Fruit fly (Drosophila melanogaster) whole organism, embryonic: ENCODE measurements around the gene CG31960.

Experiments
- Awh ChIP-seq: fragments of 200-800 bp; sonication (Bioruptor generic); IDR thresholded peaks from 2 replicates; pipeline ENCODE4, ENCODE4 v1.3.6; 2022; ENCODE audit warnings: missing biosample characterization, missing genetic modification characterization
- B-H1 ChIP-seq: fragments of 200-800 bp; sonication (Bioruptor generic); IDR thresholded peaks from 3 replicates; pipeline ENCODE4 v1.3.6; 2022; ENCODE audit warnings: missing biosample characterization, missing genetic modification characterization
- Bdp1 ChIP-seq: fragments of 200-800 bp; sonication (Bioruptor generic); optimal IDR thresholded peaks from 3 replicates; lab custom pipeline; 2016; ENCODE audit warnings: missing biosample characterization, missing genetic modification characterization
- CG10654 ChIP-seq: fragments of 200-800 bp; sonication (Bioruptor generic); optimal IDR thresholded peaks from 2 replicates; lab custom pipeline; 2016; ENCODE audit warnings: missing biosample characterization, missing genetic modification characterization
- CG11696 ChIP-seq: fragments of 200-800 bp; sonication (Bioruptor generic); IDR thresholded peaks from 2 replicates; pipeline ENCODE4 v1.3.6; 2022; ENCODE audit warnings: missing biosample characterization, missing genetic modification characterization
- CG12236 ChIP-seq: fragments of 200-800 bp; sonication (Bioruptor generic); optimal IDR thresholded peaks from 2 replicates; lab custom pipeline; 2016; ENCODE audit warnings: missing biosample characterization, missing genetic modification characterization
- CG14667 ChIP-seq: fragments of 200-800 bp; sonication (Bioruptor generic); IDR thresholded peaks from 2 replicates; pipeline ENCODE4 v1.3.6; 2022; ENCODE audit warnings: missing biosample characterization, missing genetic modification characterization
- CG1529 ChIP-seq: fragments of 200-800 bp; sonication (Bioruptor generic); optimal IDR thresholded peaks from 3 replicates; lab custom pipeline; 2018; ENCODE audit warnings: missing biosample characterization, missing genetic modification characterization
- CG16779 ChIP-seq: fragments of 200-800 bp; sonication (Bioruptor generic); IDR thresholded peaks from 2 replicates; pipeline ENCODE4 v1.3.6; 2022; ENCODE audit warnings: missing biosample characterization, missing genetic modification characterization
- CG16863 ChIP-seq: fragments of 200-800 bp; sonication (Bioruptor generic); optimal IDR thresholded peaks from 3 replicates; lab custom pipeline; 2016; ENCODE audit warnings: missing biosample characterization, missing genetic modification characterization
- CG17829 ChIP-seq: fragments of 200-800 bp; optimal IDR thresholded peaks from 2 replicates; lab custom pipeline; 2019; ENCODE audit warnings: missing biosample characterization, mild to moderate bottlenecking, missing genetic modification characterization, moderate library complexity
- CG17912 ChIP-seq: fragments of 200-800 bp; sonication (Bioruptor generic); optimal IDR thresholded peaks from 2 replicates; lab custom pipeline; 2018; ENCODE audit warnings: missing biosample characterization, mild to moderate bottlenecking, missing genetic modification characterization
- CG2129 ChIP-seq: fragments of 200-800 bp; sonication (Bioruptor generic); IDR thresholded peaks from 2 replicates; pipeline ENCODE4 v1.3.6; 2022; ENCODE audit warnings: missing biosample characterization, missing genetic modification characterization; ENCODE audit not compliant: partially characterized antibody
- CG2875 ChIP-seq: fragments of 200-800 bp; sonication (Bioruptor generic); optimal IDR thresholded peaks from 2 replicates; lab custom pipeline; 2017; ENCODE audit warnings: missing biosample characterization, mild to moderate bottlenecking, missing genetic modification characterization, missing genetic modification reagents
- CG30431 ChIP-seq: fragments of 200-800 bp; sonication (Bioruptor generic); optimal IDR thresholded peaks from 2 replicates; lab custom pipeline; 2017; ENCODE audit warnings: missing biosample characterization, missing genetic modification characterization
- CG33213 ChIP-seq: fragments of 200-800 bp; sonication (Bioruptor generic); optimal IDR thresholded peaks from 3 replicates; lab custom pipeline; 2016; ENCODE audit warnings: missing biosample characterization, missing genetic modification characterization
- CG3407 ChIP-seq: fragments of 200-800 bp; sonication (Bioruptor generic); optimal IDR thresholded peaks from 2 replicates; lab custom pipeline; 2018; ENCODE audit warnings: missing biosample characterization, mild to moderate bottlenecking, missing genetic modification characterization
- CG34224 ChIP-seq: fragments of 200-800 bp; sonication (Bioruptor generic); IDR thresholded peaks from 3 replicates; pipeline ENCODE4 v1.3.6; 2022; ENCODE audit warnings: missing biosample characterization, missing genetic modification characterization; ENCODE audit not compliant: partially characterized antibody
- CG4328 ChIP-seq: fragments of 200-800 bp; sonication (Bioruptor generic); optimal IDR thresholded peaks from 3 replicates; lab custom pipeline; 2017; ENCODE audit warnings: missing biosample characterization, missing genetic modification reagents, missing genetic modification characterization
- CG6791 ChIP-seq: fragments of 200-800 bp; sonication (Bioruptor generic); IDR thresholded peaks from 3 replicates; pipeline ENCODE4 v1.3.6; 2022; ENCODE audit warnings: missing biosample characterization, missing genetic modification characterization; ENCODE audit not compliant: partially characterized antibody
- CG7357 ChIP-seq: fragments of 200-800 bp; sonication (Bioruptor generic); IDR thresholded peaks from 3 replicates; pipeline ENCODE4 v1.3.6; 2022; ENCODE audit warnings: missing biosample characterization, missing genetic modification characterization
- CG7786 ChIP-seq: fragments of 200-800 bp; sonication (Bioruptor generic); optimal IDR thresholded peaks from 2 replicates; lab custom pipeline; 2016; ENCODE audit warnings: missing biosample characterization, missing genetic modification characterization
- CG9215 ChIP-seq: fragments of 200-800 bp; sonication (Bioruptor generic); IDR thresholded peaks from 2 replicates; pipeline ENCODE4 v1.3.6; 2022; ENCODE audit warnings: missing biosample characterization, missing genetic modification characterization
- CoRest ChIP-seq: fragments of 200-800 bp; sonication (Bioruptor generic); optimal IDR thresholded peaks from 3 replicates; lab custom pipeline; 2018; ENCODE audit warnings: missing biosample characterization, mild to moderate bottlenecking, missing genetic modification characterization, moderate library complexity
- CrebB ChIP-seq: fragments of 200-800 bp; sonication (Bioruptor generic); optimal IDR thresholded peaks from 3 replicates; lab custom pipeline; 2018; ENCODE audit warnings: missing biosample characterization, mild to moderate bottlenecking, missing genetic modification characterization
- Lhr ChIP-seq: fragments of 200-800 bp; sonication (Bioruptor generic); optimal IDR thresholded peaks from 3 replicates; lab custom pipeline; 2017; ENCODE audit warnings: mild to moderate bottlenecking, missing biosample characterization, missing genetic modification reagents, missing genetic modification characterization
- Lim3 ChIP-seq: fragments of 200-800 bp; sonication (Bioruptor generic); IDR thresholded peaks from 2 replicates; pipeline ENCODE4 v1.3.6; 2022; ENCODE audit warnings: missing biosample characterization, missing genetic modification characterization
- Mad ChIP-seq: fragments of 200-800 bp; sonication (Bioruptor generic); optimal IDR thresholded peaks from 2 replicates; lab custom pipeline; 2016; ENCODE audit warnings: missing biosample characterization, missing genetic modification characterization
- Mes4 ChIP-seq: fragments of 200-800 bp; sonication (Bioruptor generic); optimal IDR thresholded peaks from 2 replicates; lab custom pipeline; 2016; ENCODE audit warnings: missing biosample characterization, missing genetic modification characterization
- NfI ChIP-seq: fragments of 200-800 bp; sonication (Bioruptor generic); optimal IDR thresholded peaks from 3 replicates; lab custom pipeline; 2018; ENCODE audit warnings: missing biosample characterization, mild to moderate bottlenecking, missing genetic modification characterization, moderate library complexity
- Optix ChIP-seq: fragments of 200-800 bp; sonication (Bioruptor generic); IDR thresholded peaks from 3 replicates; pipeline ENCODE4 v1.3.6; 2022; ENCODE audit warnings: missing biosample characterization, missing genetic modification characterization
- Pdp1 ChIP-seq, 2 experiments: fragments of 200-800 bp; sonication (Bioruptor generic); optimal IDR thresholded peaks; 3 replicates each; lab custom pipeline; 2016; ENCODE audit warnings: missing biosample characterization in 2 of 2, missing genetic modification characterization in 2 of 2, mild to moderate bottlenecking in 1 of 2, moderate library complexity in 1 of 2
- Ssrp ChIP-seq: fragments of 200-800 bp; sonication (Bioruptor generic); optimal IDR thresholded peaks from 2 replicates; lab custom pipeline; 2018; ENCODE audit warnings: missing biosample characterization, mild to moderate bottlenecking, missing genetic modification characterization, moderate library complexity
- TFAM ChIP-seq: fragments of 200-800 bp; sonication (Bioruptor generic); optimal IDR thresholded peaks from 2 replicates; lab custom pipeline; 2017; ENCODE audit warnings: missing biosample characterization, missing genetic modification characterization, inconsistent platforms
- YL-1 ChIP-seq: fragments of 200-800 bp; sonication (Bioruptor generic); optimal IDR thresholded peaks from 3 replicates; lab custom pipeline; 2017; ENCODE audit warnings: missing biosample characterization, mild to moderate bottlenecking, missing genetic modification characterization
- ara ChIP-seq: fragments of 200-800 bp; sonication (Bioruptor generic); IDR thresholded peaks from 2 replicates; pipeline ENCODE4 v1.3.6; 2022; ENCODE audit warnings: missing biosample characterization, missing genetic modification characterization
- cas ChIP-seq: fragments of 200-800 bp; sonication (Bioruptor generic); IDR thresholded peaks from 2 replicates; pipeline ENCODE4 v1.3.6; 2022; ENCODE audit warnings: missing biosample characterization, missing genetic modification characterization
- crc ChIP-seq: fragments of 200-800 bp; sonication (Bioruptor generic); optimal IDR thresholded peaks from 2 replicates; lab custom pipeline; 2016; ENCODE audit warnings: missing biosample characterization, missing genetic modification characterization
- dm ChIP-seq: fragments of 200-800 bp; sonication (Bioruptor generic); optimal IDR thresholded peaks from 3 replicates; lab custom pipeline; 2016; ENCODE audit warnings: missing biosample characterization, missing genetic modification characterization
- dmrt11E ChIP-seq: fragments of 200-800 bp; sonication (Bioruptor generic); optimal IDR thresholded peaks from 3 replicates; lab custom pipeline; 2018; ENCODE audit warnings: missing biosample characterization, mild to moderate bottlenecking, missing genetic modification characterization, moderate library complexity
- fd64A ChIP-seq: fragments of 200-800 bp; sonication (Bioruptor generic); optimal IDR thresholded peaks from 3 replicates; lab custom pipeline; 2018; ENCODE audit warnings: missing biosample characterization, mild to moderate bottlenecking, missing genetic modification characterization
- fru ChIP-seq: fragments of >200 bp; optimal IDR thresholded peaks from 2 replicates; lab custom pipeline; 2017
- gfzf ChIP-seq: fragments of 200-800 bp; sonication (Bioruptor generic); optimal IDR thresholded peaks from 2 replicates; lab custom pipeline; 2016; ENCODE audit warnings: missing biosample characterization, mild to moderate bottlenecking, missing genetic modification characterization, moderate library complexity
- h ChIP-seq: fragments of >200 bp; optimal IDR thresholded peaks from 2 replicates; lab custom pipeline; 2017
- nau ChIP-seq: fragments of 200-800 bp; sonication (Bioruptor generic); optimal IDR thresholded peaks from 3 replicates; lab custom pipeline; 2017; ENCODE audit warnings: missing biosample characterization, mild to moderate bottlenecking, missing genetic modification characterization, missing genetic modification reagents
- trh ChIP-seq: fragments of 200-800 bp; sonication (Bioruptor generic); optimal IDR thresholded peaks from 2 replicates; lab custom pipeline; 2016; ENCODE audit warnings: missing biosample characterization, missing genetic modification characterization
- ttk ChIP-seq: fragments of 200-800 bp; sonication (Bioruptor generic); IDR thresholded peaks from 2 replicates; pipeline ENCODE4 v2.1.2; 2022; ENCODE audit warnings: missing biosample characterization, missing genetic modification characterization
- tup ChIP-seq: fragments of 200-800 bp; sonication (Bioruptor generic); optimal IDR thresholded peaks from 2 replicates; lab custom pipeline; 2016; ENCODE audit warnings: missing biosample characterization, mild to moderate bottlenecking, missing genetic modification characterization, moderate library complexity
- tx ChIP-seq: fragments of 200-800 bp; sonication (Bioruptor generic); optimal IDR thresholded peaks from 2 replicates; lab custom pipeline; 2016; ENCODE audit warnings: missing biosample characterization, missing genetic modification characterization
- z ChIP-seq: fragments of 200-800 bp; sonication (Bioruptor generic); IDR thresholded peaks from 3 replicates; pipeline ENCODE4 v1.3.6; 2022; ENCODE audit warnings: missing biosample characterization, missing genetic modification characterization
- zen2 ChIP-seq: fragments of 200-800 bp; sonication (Bioruptor generic); IDR thresholded peaks from 3 replicates; pipeline ENCODE4 v1.3.6; 2022; ENCODE audit warnings: missing biosample characterization, missing genetic modification characterization; ENCODE audit not compliant: partially characterized antibody
- zfh2 ChIP-seq: fragments of 200-800 bp; sonication (Bioruptor generic); optimal IDR thresholded peaks from 2 replicates; lab custom pipeline; 2016; ENCODE audit warnings: missing biosample characterization, missing genetic modification characterization

The CG31960 gene

DNA sequence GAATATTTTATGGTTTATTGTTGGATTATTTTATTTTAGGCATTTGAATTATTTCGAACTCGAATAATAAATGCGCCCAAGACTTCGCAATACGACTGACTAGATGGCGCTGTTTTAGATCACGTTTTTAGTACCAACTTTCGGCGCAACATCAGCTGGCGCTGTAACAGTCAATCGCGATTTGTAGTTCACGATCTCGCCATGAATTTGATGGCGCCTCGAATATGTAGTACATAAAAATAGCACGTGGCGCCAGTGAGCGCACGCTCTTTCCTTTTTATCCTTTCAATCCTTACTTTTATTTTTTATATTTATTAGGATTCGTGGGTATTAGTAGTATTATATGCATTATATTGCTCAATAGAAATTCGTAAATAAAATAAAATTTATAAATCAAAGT lies 1.5 kb downstream of the CG31960 start (continued):
- TF ChIP-seq fd64A (GFP tag; lab: Kevin White, UChicago) (no peak), CG3407 (GFP tag; lab: Kevin White, UChicago) (peak; percentile 61), trh (peak; percentile 62), CG33213 (peak; percentile 61), Lhr (GFP tag; lab: Kevin White, UChicago) (peak; percentile 90), Mes4 (GFP tag; lab: Kevin White, UChicago) (peak; percentile 68), zen2 (GFP tag; lab: Robert Waterston, UW) (no peak), CG16863 (GFP tag; lab: Kevin White, UChicago) (peak; percentile 75), CG2129 (GFP tag; lab: Robert Waterston, UW) (no peak), CrebB (tag; lab: Kevin White, UChicago) (no peak), CG16779 (GFP tag; lab: Robert Waterston, UW) (peak; percentile 81), CG10654 (GFP tag; lab: Kevin White, UChicago) (peak; percentile 34), B-H1 (GFP tag; lab: Robert Waterston, UW) (peak; percentile 67; the same call in 2 of the 3 replicates), CG7786 (GFP tag; lab: Kevin White, UChicago) (peak; percentile 59), CG11696 (GFP tag; lab: Robert Waterston, UW) (peak; percentile 50; the same call in 1 of the 2 replicates), ara (GFP tag; lab: Robert Waterston, UW) (peak; percentile 59), CoRest (peak; percentile 64), CG12236 (GFP tag; lab: Kevin White, UChicago) (peak; percentile 8), NfI (GFP tag; lab: Kevin White, UChicago) (peak; percentile 88), TFAM (no peak), fru (lab: Kevin White, UChicago) (no peak), dm (peak; percentile 52), ttk (GFP tag; lab: Robert Waterston, UW) (peak; percentile 71; the same call in 1 of the 2 replicates), CG2875 (GFP tag; lab: Kevin White, UChicago) (peak; percentile 82), h (lab: Kevin White, UChicago) (no peak), crc (GFP tag; lab: Kevin White, UChicago) (no peak), tup (GFP tag; lab: Kevin White, UChicago) (no peak), cas (GFP tag; lab: Robert Waterston, UW) (no peak), dmrt11E (peak; percentile 67), zfh2 (GFP tag; lab: Kevin White, UChicago) (peak; percentile 31), CG17829 (tag; lab: Kevin White, UChicago) (peak; percentile 76), tx (GFP tag; lab: Kevin White, UChicago) (no peak), Bdp1 (GFP tag; lab: Kevin White, UChicago) (peak; percentile 50), Ssrp (tag; lab: Kevin White, UChicago) (peak; percentile 31), CG34224 (GFP tag; lab: Robert Waterston, UW) (no peak), Optix (GFP tag; lab: Robert Waterston, UW) (peak; percentile 77), CG9215 (GFP tag; lab: Robert Waterston, UW) (peak; percentile 33; the same call in 1 of the 2 replicates), Mad (GFP tag; lab: Kevin White, UChicago) (peak; percentile 82), Awh (peak; percentile 86), CG14667 (peak; percentile 80), CG17912 (GFP tag; lab: Kevin White, UChicago) (peak; percentile 89), CG7357 (GFP tag; lab: Robert Waterston, UW) (peak; percentile 19; the same call in 1 of the 3 replicates), Lim3 (GFP tag; lab: Robert Waterston, UW) (no peak), CG4328 (GFP tag; lab: Kevin White, UChicago) (peak; percentile 23), CG1529 (GFP tag; lab: Kevin White, UChicago) (peak; percentile 47), CG6791 (GFP tag; lab: Robert Waterston, UW) (0 out of 3 replicates have a peak, but pooled peaks have one; percentile 5), gfzf (GFP tag; lab: Kevin White, UChicago) (no peak), YL-1 (GFP tag; lab: Kevin White, UChicago) (no peak), CG30431 (GFP tag; lab: Kevin White, UChicago) (peak; percentile 77), nau (no peak), Pdp1 (GFP tag; optimal IDR thresholded peaks at IDR 0.05; lab: Kevin White, UChicago) (peak; percentile 45 to 60), z (GFP tag; lab: Robert Waterston, UW) (no peak)
